Fruit fly (Drosophila melanogaster) whole organism, adult: ENCODE results near the gene M1BP.

Experiments
- CG12768 ChIP-seq: fragments of 200-800 bp; sonication (Bioruptor generic); optimal IDR thresholded peaks from 2 replicates; lab custom pipeline; 2017; ENCODE audit warnings: missing biosample characterization, missing genetic modification characterization, mild to moderate bottlenecking, moderate library complexity, missing genetic modification reagents
- CG33017 ChIP-seq: fragments of 200-800 bp; sonication (Bioruptor generic); optimal IDR thresholded peaks from 2 replicates; lab custom pipeline; 2018; ENCODE audit warnings: missing biosample characterization, mild to moderate bottlenecking, missing genetic modification characterization, moderate library complexity
- CG5204 ChIP-seq: fragments of 200-800 bp; sonication (Bioruptor generic); optimal IDR thresholded peaks from 2 replicates; lab custom pipeline; 2016; ENCODE audit warnings: missing biosample characterization, missing genetic modification characterization
- CG7101 ChIP-seq: fragments of 200-800 bp; sonication (Bioruptor generic); optimal IDR thresholded peaks from 2 replicates; lab custom pipeline; 2018; ENCODE audit warnings: missing biosample characterization, mild to moderate bottlenecking, missing genetic modification characterization, moderate library complexity
- Clk ChIP-seq: fragments of 200-800 bp; sonication (Bioruptor generic); optimal IDR thresholded peaks from 2 replicates; lab custom pipeline; 2017; ENCODE audit warnings: missing biosample characterization, missing genetic modification characterization
- Crg-1 ChIP-seq: fragments of 200-800 bp; sonication (Bioruptor generic); optimal IDR thresholded peaks from 2 replicates; lab custom pipeline; 2016; ENCODE audit warnings: missing biosample characterization, missing genetic modification characterization
- bab1 ChIP-seq: fragments of 200-800 bp; sonication (Bioruptor generic); optimal IDR thresholded peaks from 3 replicates; lab custom pipeline; 2019; ENCODE audit warnings: missing biosample characterization, mild to moderate bottlenecking, missing genetic modification characterization, moderate library complexity
- cnc ChIP-seq, 2 experiments: fragments of >200 bp; optimal IDR thresholded peaks; 2 replicates each; lab custom pipeline; 2017
- kay ChIP-seq: fragments of 200-800 bp; sonication (Bioruptor generic); peaks from one replicate; lab custom pipeline; 2016; ENCODE audit warnings: missing biosample characterization, missing genetic modification characterization, borderline replicate concordance
- ovo ChIP-seq: fragments of 200-800 bp; sonication (Bioruptor generic); optimal IDR thresholded peaks from 2 replicates; lab custom pipeline; 2016; ENCODE audit warnings: missing biosample characterization, missing genetic modification characterization

DNA sequence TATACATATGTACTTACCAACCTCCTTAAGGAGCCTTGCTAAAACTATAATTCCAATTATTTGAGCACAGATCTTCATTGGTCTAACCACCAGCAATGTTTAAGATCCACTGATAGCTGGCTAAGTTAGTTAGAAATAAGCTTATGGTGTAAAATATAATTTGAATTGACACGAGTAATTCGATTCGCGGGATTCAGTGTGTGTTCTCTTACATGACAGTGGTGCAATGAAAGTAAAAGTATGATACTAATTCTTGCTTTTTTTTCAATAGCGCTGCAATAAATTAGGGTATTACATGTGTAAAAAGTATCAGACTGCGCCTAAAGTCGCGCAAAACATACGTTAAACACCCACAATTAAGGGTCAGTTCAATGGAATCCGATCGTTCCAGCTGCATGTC lies 51.6 kb downstream of the M1BP start, which contains the start of gene CG33325:
- TF ChIP-seq CG33017 (tag; lab: Kevin White, UChicago): no peak
- no peak for TF ChIP-seq CG5204 (GFP tag; lab: Kevin White, UChicago)
- TF ChIP-seq ovo (GFP tag; lab: Kevin White, UChicago): no peak
- no peak for TF ChIP-seq cnc (optimal IDR thresholded peaks at IDR 0.05; lab: Kevin White, UChicago)
- no peak for TF ChIP-seq kay
- no peak for TF ChIP-seq CG12768 (GFP tag; lab: Kevin White, UChicago)
- no peak for TF ChIP-seq CG7101
- no peak for TF ChIP-seq Crg-1 (GFP tag; lab: Kevin White, UChicago)
- TF ChIP-seq bab1 (GFP tag; lab: Kevin White, UChicago): no peak
- TF ChIP-seq Clk (GFP tag; lab: Kevin White, UChicago): no peak
